Worm (Caenorhabditis elegans) whole organism, young adult: Measurements from ENCODE around the gene F54F2.6.

Experiments used
- B0261.1 ChIP-seq: sonication (generic microtip); optimal IDR thresholded peaks from 2 replicates; lab custom pipeline; 2016; ENCODE audit warnings: mild to moderate bottlenecking, missing genetic modification characterization, moderate library complexity, missing compliant biosample characterization
- C17E4.6 ChIP-seq: fragments of 200-800 bp; sonication (Bioruptor generic); IDR thresholded peaks from 2 replicates; pipeline ENCODE4 v1.3.6; 2022; ENCODE audit warnings: missing genetic modification reagents, missing genetic modification characterization, missing compliant biosample characterization
- F23B12.7 ChIP-seq: sonication (generic microtip); optimal IDR thresholded peaks from 2 replicates; lab custom pipeline; 2017; ENCODE audit warnings: missing genetic modification characterization, mild to moderate bottlenecking, missing compliant biosample characterization, antibody characterized with exemption, moderate library complexity; ENCODE audit not compliant: insufficient read depth
- F52B5.7 ChIP-seq: sonication (generic microtip); optimal IDR thresholded peaks from 2 replicates; lab custom pipeline; 2016; ENCODE audit warnings: mild to moderate bottlenecking, missing genetic modification characterization, missing compliant biosample characterization
- F55B11.4 ChIP-seq: sonication (generic microtip); optimal IDR thresholded peaks from 2 replicates; lab custom pipeline; 2016; ENCODE audit warnings: missing compliant biosample characterization, missing genetic modification characterization, borderline replicate concordance; ENCODE audit not compliant: insufficient read depth
- F57A8.1 ChIP-seq: fragments of 200-800 bp; sonication (Bioruptor generic); optimal IDR thresholded peaks from 2 replicates; lab custom pipeline; 2018; ENCODE audit warnings: mild to moderate bottlenecking, missing genetic modification characterization, moderate library complexity, missing compliant biosample characterization
- F57C9.4 ChIP-seq: sonication (generic microtip); optimal IDR thresholded peaks from 2 replicates; lab custom pipeline; 2017; ENCODE audit warnings: mild to moderate bottlenecking, missing genetic modification characterization, missing compliant biosample characterization
- K12H6.12 ChIP-seq: fragments of 200-800 bp; sonication (Bioruptor generic); optimal IDR thresholded peaks from 2 replicates; lab custom pipeline; 2018; ENCODE audit warnings: mild to moderate bottlenecking, missing genetic modification characterization, missing compliant biosample characterization
- atf-7 ChIP-seq: sonication (generic microtip); optimal IDR thresholded peaks from 2 replicates; lab custom pipeline; 2017; ENCODE audit warnings: mild to moderate bottlenecking, missing genetic modification characterization, missing compliant biosample characterization
- attf-3 ChIP-seq: fragments of 200-800 bp; sonication (Bioruptor generic); conservative IDR thresholded peaks from 2 replicates; pipeline ENCODE4 v1.3.6; 2022; ENCODE audit warnings: missing genetic modification reagents, missing genetic modification characterization, missing compliant biosample characterization
- attf-5 ChIP-seq: fragments of 200-800 bp; sonication (Bioruptor generic); optimal IDR thresholded peaks from 2 replicates; lab custom pipeline; 2018; ENCODE audit warnings: mild to moderate bottlenecking, missing genetic modification characterization, missing compliant biosample characterization
- bed-1 ChIP-seq: fragments of 200-800 bp; sonication (Bioruptor generic); IDR thresholded peaks from 2 replicates; pipeline ENCODE4 v1.3.6; 2022; ENCODE audit warnings: missing genetic modification reagents, missing genetic modification characterization, missing compliant biosample characterization
- ccch-3 ChIP-seq: fragments of 200-800 bp; sonication (Bioruptor generic); optimal IDR thresholded peaks from 2 replicates; lab custom pipeline; 2018; ENCODE audit warnings: mild to moderate bottlenecking, missing genetic modification characterization, missing compliant biosample characterization
- cebp-1 ChIP-seq, 2 experiments: fragments of 200-800 bp in 1 of 2; sonication (Bioruptor generic) in 1 of 2; sonication (generic microtip) in 1 of 2; IDR thresholded peaks in 1 of 2; optimal IDR thresholded peaks in 1 of 2; 2 replicates each; pipeline versions ENCODE4 v1.3.6 to Lab custom; 2017 to 2022; ENCODE audit warnings: missing compliant biosample characterization in 2 of 2, missing genetic modification characterization in 2 of 2, mild to moderate bottlenecking in 1 of 2, missing genetic modification reagents in 1 of 2, moderate library complexity in 1 of 2
- ceh-27 ChIP-seq: fragments of 200-800 bp; sonication (Bioruptor generic); optimal IDR thresholded peaks from 2 replicates; lab custom pipeline; 2018; ENCODE audit warnings: mild to moderate bottlenecking, missing genetic modification characterization, moderate library complexity, missing compliant biosample characterization
- ceh-58 ChIP-seq: fragments of 200-800 bp; sonication (Bioruptor generic); IDR thresholded peaks from 2 replicates; pipeline ENCODE4 v1.3.6; 2022; ENCODE audit warnings: missing genetic modification characterization, missing compliant biosample characterization
- ceh-91 ChIP-seq: fragments of 200-800 bp; sonication (Bioruptor generic); IDR thresholded peaks from 2 replicates; pipeline ENCODE4 v1.3.6; 2022; ENCODE audit warnings: missing genetic modification reagents, missing genetic modification characterization, missing compliant biosample characterization
- dox-1 ChIP-seq: fragments of 200-800 bp; sonication (Bioruptor generic); IDR thresholded peaks from 2 replicates; pipeline ENCODE4 v1.3.6; 2022; ENCODE audit warnings: missing genetic modification reagents, missing genetic modification characterization, missing compliant biosample characterization
- efl-1 ChIP-seq: fragments of 150-350 bp; optimal IDR thresholded peaks from 2 replicates; lab custom pipeline; 2014; ENCODE audit warnings: missing biosample characterization, missing genetic modification reagents, missing genetic modification characterization
- egl-44 ChIP-seq: fragments of 200-800 bp; sonication (Bioruptor generic); IDR thresholded peaks from 2 replicates; pipeline ENCODE4 v1.3.6; 2022; ENCODE audit warnings: missing genetic modification reagents, missing genetic modification characterization, missing compliant biosample characterization
- egrh-3 ChIP-seq: fragments of 200-800 bp; sonication (Bioruptor generic); IDR thresholded peaks from 2 replicates; pipeline ENCODE4 v1.3.6; 2022; ENCODE audit warnings: missing genetic modification reagents, missing genetic modification characterization, missing compliant biosample characterization
- ets-4 ChIP-seq: fragments of 200-800 bp; sonication (Bioruptor generic); optimal IDR thresholded peaks from 2 replicates; lab custom pipeline; 2018; ENCODE audit warnings: mild to moderate bottlenecking, missing genetic modification characterization, missing compliant biosample characterization
- gei-17 ChIP-seq: fragments of 200-800 bp; sonication (Bioruptor generic); optimal IDR thresholded peaks from 2 replicates; lab custom pipeline; 2018; ENCODE audit warnings: mild to moderate bottlenecking, missing genetic modification characterization, missing compliant biosample characterization
- him-1 ChIP-seq: sonication (generic microtip); optimal IDR thresholded peaks from 2 replicates; lab custom pipeline; 2016; ENCODE audit warnings: missing genotype, missing genetic modification reagents, missing genetic modification characterization, missing compliant biosample characterization
- hmg-1.2 ChIP-seq: fragments of 200-800 bp; sonication (Bioruptor generic); IDR thresholded peaks from 2 replicates; pipeline ENCODE4 v1.3.6; 2022; ENCODE audit warnings: missing genetic modification reagents, missing genetic modification characterization, missing compliant biosample characterization
- hrde-1 ChIP-seq: sonication (generic microtip); optimal IDR thresholded peaks from 2 replicates; lab custom pipeline; 2016; ENCODE audit warnings: missing genetic modification characterization, mild to moderate bottlenecking, missing compliant biosample characterization, moderate library complexity, missing genotype, missing genetic modification reagents, borderline replicate concordance
- hsf-1 ChIP-seq: fragments of 200-800 bp; sonication (Bioruptor generic); IDR thresholded peaks from 2 replicates; pipeline ENCODE4 v1.3.6; 2022; ENCODE audit warnings: missing genetic modification reagents, missing genetic modification characterization, missing compliant biosample characterization
- lin-54 ChIP-seq: fragments of 200-800 bp; sonication (Bioruptor generic); optimal IDR thresholded peaks from 2 replicates; lab custom pipeline; 2018; ENCODE audit warnings: mild to moderate bottlenecking, missing genetic modification characterization, missing compliant biosample characterization
- lir-1 ChIP-seq: fragments of 200-800 bp; sonication (Bioruptor generic); conservative IDR thresholded peaks from 2 replicates; pipeline ENCODE4 v1.3.6; 2022; ENCODE audit warnings: missing genetic modification reagents, missing genetic modification characterization, missing compliant biosample characterization
- madf-10 ChIP-seq: sonication (generic microtip); optimal IDR thresholded peaks from 2 replicates; lab custom pipeline; 2016; ENCODE audit warnings: mild to moderate bottlenecking, missing genetic modification characterization, missing compliant biosample characterization
- madf-8 ChIP-seq: fragments of 200-800 bp; sonication (Bioruptor generic); conservative IDR thresholded peaks from 2 replicates; pipeline ENCODE4 v1.3.6; 2022; ENCODE audit warnings: missing genetic modification reagents, missing genetic modification characterization, missing compliant biosample characterization
- mcd-1 ChIP-seq: fragments of 200-800 bp; sonication (Bioruptor generic); IDR thresholded peaks from 2 replicates; pipeline ENCODE4 v1.3.6; 2022; ENCODE audit warnings: missing genetic modification reagents, missing genetic modification characterization, missing compliant biosample characterization
- nfyb-1 ChIP-seq: fragments of 200-800 bp; sonication (Bioruptor generic); IDR thresholded peaks from 2 replicates; pipeline ENCODE4 v1.3.6; 2022; ENCODE audit warnings: missing genetic modification reagents, missing genetic modification characterization, missing compliant biosample characterization
- nhr-179 ChIP-seq: sonication (generic microtip); optimal IDR thresholded peaks from 2 replicates; lab custom pipeline; 2016; ENCODE audit warnings: mild to moderate bottlenecking, missing genetic modification characterization, missing compliant biosample characterization
- nhr-80 ChIP-seq: sonication (generic microtip); optimal IDR thresholded peaks from 2 replicates; lab custom pipeline; 2016; ENCODE audit warnings: missing genetic modification characterization, missing compliant biosample characterization
- repo-1 ChIP-seq: sonication (generic microtip); optimal IDR thresholded peaks from 2 replicates; lab custom pipeline; 2017; ENCODE audit warnings: mild to moderate bottlenecking, missing genetic modification characterization, missing compliant biosample characterization
- sdz-38 ChIP-seq: sonication (generic microtip); optimal IDR thresholded peaks from 2 replicates; lab custom pipeline; 2016; ENCODE audit warnings: missing genotype, missing genetic modification characterization, missing compliant biosample characterization
- snpc-1.3 ChIP-seq: sonication (generic microtip); optimal IDR thresholded peaks from 2 replicates; lab custom pipeline; 2017; ENCODE audit warnings: missing genetic modification characterization, mild to moderate bottlenecking, missing compliant biosample characterization, antibody characterized with exemption, moderate library complexity, missing genotype, missing genetic modification reagents; ENCODE audit not compliant: insufficient read depth
- somi-1 ChIP-seq: fragments of 200-800 bp; sonication (Bioruptor generic); optimal IDR thresholded peaks from 2 replicates; lab custom pipeline; 2018; ENCODE audit warnings: mild to moderate bottlenecking, missing genetic modification characterization, missing compliant biosample characterization
- zfh-2 ChIP-seq: fragments of 200-800 bp; sonication (Bioruptor generic); conservative IDR thresholded peaks from 2 replicates; pipeline ENCODE4 v1.3.6; 2022; ENCODE audit warnings: missing genetic modification reagents, missing genetic modification characterization, missing compliant biosample characterization
- ztf-22 ChIP-seq: fragments of 200-800 bp; sonication (Bioruptor generic); optimal IDR thresholded peaks from 2 replicates; lab custom pipeline; 2018; ENCODE audit warnings: mild to moderate bottlenecking, missing genetic modification characterization, moderate library complexity, missing compliant biosample characterization
- ztf-6 ChIP-seq: fragments of 200-800 bp; sonication (Bioruptor generic); IDR thresholded peaks from 2 replicates; pipeline ENCODE4 v1.3.6; 2022; ENCODE audit warnings: missing genetic modification reagents, missing genetic modification characterization, missing compliant biosample characterization

The F54F2.6 gene

DNA sequence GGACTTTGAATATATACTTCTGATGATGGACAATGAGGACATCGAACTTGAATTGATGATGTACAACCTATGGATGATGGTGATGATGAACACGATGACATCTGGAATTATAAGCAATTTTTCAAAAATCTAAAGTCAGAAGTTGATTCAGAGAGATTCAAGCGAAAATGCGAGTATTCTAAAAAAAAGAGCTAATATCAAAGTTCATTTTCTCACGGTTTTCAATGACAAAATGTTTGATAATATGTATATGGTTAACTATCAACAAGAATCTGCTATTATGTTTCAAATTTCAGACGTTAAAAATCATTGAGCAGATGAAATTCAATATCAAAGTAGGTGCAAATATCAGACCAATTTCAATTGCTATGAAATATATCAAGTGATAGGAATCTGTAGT, 20.6 kb downstream of the F54F2.6 start, which contains the start of gene K02D10.4:
K02D10.4 (minus strand) TSS at position 101 of the 400 bp plus-strand sequence.
- TF ChIP-seq somi-1 (no peak), ceh-58 (GFP tag; lab: Robert Waterston, UW) (no peak), atf-7 (tag; lab: Kevin White, UChicago) (no peak), F57C9.4 (tag; lab: Kevin White, UChicago) (no peak), hsf-1 (GFP tag; lab: Robert Waterston, UW) (no peak), egrh-3 (GFP tag; lab: Robert Waterston, UW) (no peak), dox-1 (no peak), snpc-1.3 (tag; lab: Kevin White, UChicago) (no peak), F55B11.4 (tag; lab: Kevin White, UChicago) (no peak), him-1 (tag; lab: Kevin White, UChicago) (no peak), madf-8 (no peak), K12H6.12 (tag; lab: Kevin White, UChicago) (no peak)

DNA sequence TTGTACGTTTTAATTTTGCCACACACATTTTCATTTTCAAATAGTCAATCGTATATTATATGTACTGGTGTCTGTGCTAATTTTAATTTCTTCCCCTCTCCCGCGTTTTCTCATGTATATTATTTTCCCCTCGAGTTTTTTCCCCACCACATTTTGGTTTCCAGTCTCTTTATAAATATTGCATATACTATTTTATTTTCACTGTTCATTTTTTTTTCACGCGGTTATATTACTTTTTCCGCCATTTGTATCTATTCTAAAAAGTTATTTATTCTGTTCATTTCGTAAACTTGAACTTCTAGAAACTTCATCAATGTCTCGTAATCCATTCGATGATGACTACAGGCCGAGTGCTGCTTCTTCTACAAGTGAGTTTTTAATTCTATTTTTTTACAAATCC, 24.5 kb downstream of the F54F2.6 start, which contains the start of gene snap-29:
snap-29 (plus strand) TSS at position 301 of the 400 bp plus-strand sequence.
- no peak for TF ChIP-seq nhr-179 (tag; lab: Kevin White, UChicago)
- TF ChIP-seq nfyb-1 (GFP tag; lab: Robert Waterston, UW): 0 out of 2 replicates have a peak, but pooled peaks have one; percentile 9
- no peak for TF ChIP-seq ztf-22 (GFP tag; lab: Kevin White, UChicago)
- TF ChIP-seq, all 124 proteins: peak for 1

DNA sequence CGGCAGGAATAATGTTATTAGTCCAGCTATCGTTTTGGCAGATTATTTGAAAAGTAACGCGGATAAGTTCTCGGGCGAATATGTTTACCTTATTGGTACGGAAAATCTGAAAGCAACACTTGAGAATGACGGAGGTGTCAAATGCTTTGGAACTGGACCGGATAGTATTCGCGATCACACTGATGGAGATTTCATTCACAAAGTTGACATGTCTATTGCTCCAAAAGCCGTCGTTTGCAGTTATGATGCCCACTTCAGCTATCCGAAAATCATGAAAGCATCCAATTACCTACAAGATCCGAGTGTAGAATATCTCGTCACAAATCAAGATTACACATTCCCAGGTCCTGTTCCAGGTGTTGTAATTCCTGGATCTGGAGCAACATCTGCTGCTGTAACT, 27.1 kb downstream of the F54F2.6 start:
- TF ChIP-seq ccch-3 (no peak), hsf-1 (GFP tag; lab: Robert Waterston, UW) (0 out of 2 replicates have a peak, but pooled peaks have one; percentile 22)

DNA sequence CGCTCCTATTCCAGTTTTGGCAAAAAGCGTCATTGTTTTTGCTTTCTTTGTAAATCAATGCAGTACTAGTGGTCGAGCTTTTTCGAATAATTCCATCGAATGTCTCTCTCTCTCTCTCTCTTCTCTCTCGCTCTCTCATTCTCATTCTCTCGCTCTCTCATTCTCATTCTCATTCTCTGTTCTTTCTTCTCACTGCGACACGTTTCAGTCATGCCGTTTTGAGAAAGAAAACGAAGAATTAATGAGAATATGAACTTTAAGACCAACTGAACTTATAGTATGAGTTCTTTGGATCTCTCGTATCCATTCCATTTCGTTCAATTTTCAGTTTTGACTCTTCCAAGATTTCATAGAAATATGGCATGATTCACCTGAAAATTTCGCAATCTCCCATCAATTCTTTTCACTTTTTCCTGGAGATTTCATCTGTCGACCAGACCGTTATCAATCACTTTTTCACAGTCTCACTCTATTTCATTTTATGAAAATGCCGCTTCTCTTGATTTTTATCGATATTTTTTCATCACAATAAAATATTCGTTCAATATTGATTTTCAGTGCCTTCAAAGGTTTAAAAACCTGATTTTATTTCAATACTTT, 28.0 kb downstream of the F54F2.6 start:
- no peak for TF ChIP-seq ceh-27 (GFP tag; lab: Kevin White, UChicago)
- TF ChIP-seq somi-1: no peak
- TF ChIP-seq ztf-6 (GFP tag; lab: Robert Waterston, UW): no peak
- peak; percentile 57 for TF ChIP-seq nhr-80 (tag; lab: Kevin White, UChicago)
- TF ChIP-seq ets-4: no peak
- peak; percentile 89 for TF ChIP-seq cebp-1 (GFP tag; IDR thresholded peaks at IDR 0.05; lab: Robert Waterston, UW)
- peak; percentile 97 for TF ChIP-seq cebp-1 (tag; optimal IDR thresholded peaks at IDR 0.05; lab: Kevin White, UChicago)
- TF ChIP-seq bed-1 (GFP tag; lab: Robert Waterston, UW): no peak
- no peak for TF ChIP-seq B0261.1
- TF ChIP-seq nfyb-1 (GFP tag; lab: Robert Waterston, UW): no peak
- TF ChIP-seq him-1 (tag; lab: Kevin White, UChicago): no peak
- TF ChIP-seq F57A8.1 (GFP tag; lab: Kevin White, UChicago): no peak
- TF ChIP-seq F23B12.7: no peak
- TF ChIP-seq attf-3 (GFP tag; lab: Robert Waterston, UW): no peak
- TF ChIP-seq gei-17: no peak
- no peak for TF ChIP-seq mcd-1 (GFP tag; lab: Robert Waterston, UW)
- TF ChIP-seq lin-54 (GFP tag; lab: Kevin White, UChicago): no peak
- TF ChIP-seq repo-1 (tag; lab: Kevin White, UChicago): no peak
- TF ChIP-seq ceh-91 (GFP tag; lab: Robert Waterston, UW): no peak
- TF ChIP-seq sdz-38 (tag; lab: Kevin White, UChicago): no peak
- no peak for TF ChIP-seq madf-10 (tag; lab: Kevin White, UChicago)
- TF ChIP-seq hmg-1.2 (GFP tag; lab: Robert Waterston, UW): peak; percentile 36; the same call in 1 of the 2 replicates
- TF ChIP-seq lir-1 (GFP tag; lab: Robert Waterston, UW): no peak
- TF ChIP-seq C17E4.6 (GFP tag; lab: Robert Waterston, UW): no peak
- no peak for TF ChIP-seq zfh-2 (GFP tag; lab: Robert Waterston, UW)
- TF ChIP-seq F52B5.7 (tag; lab: Kevin White, UChicago): no peak
- TF ChIP-seq efl-1: no peak
- no peak for TF ChIP-seq egl-44
- TF ChIP-seq hrde-1 (tag; lab: Kevin White, UChicago): no peak
- TF ChIP-seq attf-5 (GFP tag; lab: Kevin White, UChicago): peak; percentile 2
